Worm (Caenorhabditis elegans) whole organism, young adult: Measurements from ENCODE around the gene cest-2.3.

Experiments used
- B0261.1 ChIP-seq: sonication (generic microtip); optimal IDR thresholded peaks from 2 replicates; lab custom pipeline; 2016; ENCODE audit warnings: mild to moderate bottlenecking, missing genetic modification characterization, moderate library complexity, missing compliant biosample characterization
- C17E4.6 ChIP-seq: fragments of 200-800 bp; sonication (Bioruptor generic); IDR thresholded peaks from 2 replicates; pipeline ENCODE4 v1.3.6; 2022; ENCODE audit warnings: missing genetic modification reagents, missing genetic modification characterization, missing compliant biosample characterization
- D2030.7 ChIP-seq: fragments of 200-800 bp; sonication (Bioruptor generic); IDR thresholded peaks from 2 replicates; pipeline ENCODE4 v1.3.6; 2022; ENCODE audit warnings: missing genetic modification reagents, missing genetic modification characterization, missing compliant biosample characterization
- F10E7.11 ChIP-seq: sonication (generic microtip); optimal IDR thresholded peaks from 2 replicates; lab custom pipeline; 2017; ENCODE audit warnings: mild to moderate bottlenecking, missing genetic modification characterization, moderate library complexity, missing compliant biosample characterization
- F33H1.4 ChIP-seq: fragments of 200-800 bp; sonication (Bioruptor generic); IDR thresholded peaks from 2 replicates; pipeline ENCODE4 v1.3.6; 2022; ENCODE audit warnings: missing genetic modification reagents, missing genetic modification characterization, missing compliant biosample characterization
- F52B5.7 ChIP-seq: sonication (generic microtip); optimal IDR thresholded peaks from 2 replicates; lab custom pipeline; 2016; ENCODE audit warnings: mild to moderate bottlenecking, missing genetic modification characterization, missing compliant biosample characterization
- K11D2.4 ChIP-seq: fragments of 200-800 bp; sonication (Bioruptor generic); IDR thresholded peaks from 2 replicates; pipeline ENCODE4 v1.3.6; 2022; ENCODE audit warnings: missing genetic modification reagents, missing genetic modification characterization, missing compliant biosample characterization
- Y56A3A.18 ChIP-seq: fragments of 200-800 bp; sonication (Bioruptor generic); IDR thresholded peaks from 2 replicates; pipeline ENCODE4 v1.3.6; 2022; ENCODE audit warnings: missing genetic modification reagents, missing genetic modification characterization, missing compliant biosample characterization
- Y67H2A.10 ChIP-seq: fragments of 200-800 bp; sonication (Bioruptor generic); conservative IDR thresholded peaks from 2 replicates; pipeline ENCODE4 v1.3.6; 2022; ENCODE audit warnings: missing genetic modification reagents, missing genetic modification characterization, missing compliant biosample characterization
- Y95B8A.8 ChIP-seq: fragments of 200-800 bp; sonication (Bioruptor generic); IDR thresholded peaks from 2 replicates; pipeline ENCODE4 v1.3.6; 2022; ENCODE audit warnings: missing genetic modification reagents, missing genetic modification characterization, missing compliant biosample characterization
- akir-1 ChIP-seq: fragments of 200-800 bp; sonication (Bioruptor generic); optimal IDR thresholded peaks from 2 replicates; lab custom pipeline; 2018; ENCODE audit warnings: mild to moderate bottlenecking, missing genetic modification characterization, moderate library complexity, missing compliant biosample characterization
- ama-1 ChIP-seq, 3 experiments: fragments of 150-350 bp in 1 of 3; sonication (generic microtip) in 2 of 3; optimal IDR thresholded peaks; 2 replicates each; lab custom pipeline; 2014 to 2018; ENCODE audit warnings: missing biosample characterization in 2 of 3, missing genetic modification characterization in 2 of 3, missing genetic modification reagents in 2 of 3
- aptf-2 ChIP-seq: fragments of 200-800 bp; sonication (Bioruptor generic); conservative IDR thresholded peaks from 2 replicates; pipeline ENCODE4 v1.3.6; 2022; ENCODE audit warnings: missing genetic modification reagents, missing genetic modification characterization, missing compliant biosample characterization
- aptf-3 ChIP-seq: fragments of 200-800 bp; sonication (Bioruptor generic); IDR thresholded peaks from 2 replicates; pipeline ENCODE4 v1.3.6; 2022; ENCODE audit warnings: missing genetic modification characterization, missing compliant biosample characterization
- atf-7 ChIP-seq: sonication (generic microtip); optimal IDR thresholded peaks from 2 replicates; lab custom pipeline; 2017; ENCODE audit warnings: mild to moderate bottlenecking, missing genetic modification characterization, missing compliant biosample characterization
- athp-1 ChIP-seq: sonication (generic microtip); optimal IDR thresholded peaks from 2 replicates; lab custom pipeline; 2017; ENCODE audit warnings: mild to moderate bottlenecking, missing genetic modification characterization, missing compliant biosample characterization
- bed-1 ChIP-seq: fragments of 200-800 bp; sonication (Bioruptor generic); IDR thresholded peaks from 2 replicates; pipeline ENCODE4 v1.3.6; 2022; ENCODE audit warnings: missing genetic modification reagents, missing genetic modification characterization, missing compliant biosample characterization
- ccch-3 ChIP-seq: fragments of 200-800 bp; sonication (Bioruptor generic); optimal IDR thresholded peaks from 2 replicates; lab custom pipeline; 2018; ENCODE audit warnings: mild to moderate bottlenecking, missing genetic modification characterization, missing compliant biosample characterization
- ceh-27 ChIP-seq: fragments of 200-800 bp; sonication (Bioruptor generic); optimal IDR thresholded peaks from 2 replicates; lab custom pipeline; 2018; ENCODE audit warnings: mild to moderate bottlenecking, missing genetic modification characterization, moderate library complexity, missing compliant biosample characterization
- ceh-79 ChIP-seq: sonication (generic microtip); optimal IDR thresholded peaks from 2 replicates; lab custom pipeline; 2017; ENCODE audit warnings: mild to moderate bottlenecking, missing genetic modification characterization, missing compliant biosample characterization
- chd-7 ChIP-seq: sonication (generic microtip); optimal IDR thresholded peaks from 2 replicates; lab custom pipeline; 2016; ENCODE audit warnings: mild to moderate bottlenecking, missing genetic modification characterization, moderate library complexity, missing compliant biosample characterization
- efl-1 ChIP-seq: fragments of 150-350 bp; optimal IDR thresholded peaks from 2 replicates; lab custom pipeline; 2014; ENCODE audit warnings: missing biosample characterization, missing genetic modification reagents, missing genetic modification characterization
- egl-44 ChIP-seq: fragments of 200-800 bp; sonication (Bioruptor generic); IDR thresholded peaks from 2 replicates; pipeline ENCODE4 v1.3.6; 2022; ENCODE audit warnings: missing genetic modification reagents, missing genetic modification characterization, missing compliant biosample characterization
- egrh-3 ChIP-seq: fragments of 200-800 bp; sonication (Bioruptor generic); IDR thresholded peaks from 2 replicates; pipeline ENCODE4 v1.3.6; 2022; ENCODE audit warnings: missing genetic modification reagents, missing genetic modification characterization, missing compliant biosample characterization
- ekl-4 ChIP-seq: fragments of 200-800 bp; sonication (Bioruptor generic); IDR thresholded peaks from 2 replicates; pipeline ENCODE4 v1.3.6; 2022; ENCODE audit warnings: missing genetic modification reagents, missing genetic modification characterization, missing compliant biosample characterization
- gei-17 ChIP-seq: fragments of 200-800 bp; sonication (Bioruptor generic); optimal IDR thresholded peaks from 2 replicates; lab custom pipeline; 2018; ENCODE audit warnings: mild to moderate bottlenecking, missing genetic modification characterization, missing compliant biosample characterization
- hlh-12 ChIP-seq: sonication (generic microtip); optimal IDR thresholded peaks from 2 replicates; lab custom pipeline; 2016; ENCODE audit warnings: missing genetic modification characterization, missing compliant biosample characterization
- hmg-20 ChIP-seq: fragments of 200-800 bp; sonication (Bioruptor generic); IDR thresholded peaks from 2 replicates; pipeline ENCODE4 v1.3.6; 2022; ENCODE audit warnings: missing genetic modification reagents, missing genetic modification characterization, missing compliant biosample characterization
- lag-1 ChIP-seq: fragments of 200-800 bp; sonication (Bioruptor generic); IDR thresholded peaks from 2 replicates; pipeline ENCODE4 v1.3.6; 2022; ENCODE audit warnings: missing genetic modification reagents, missing genetic modification characterization, missing compliant biosample characterization
- let-526 ChIP-seq: fragments of 200-800 bp; sonication (Bioruptor generic); IDR thresholded peaks from 2 replicates; pipeline ENCODE4 v1.3.6; 2022; ENCODE audit warnings: missing genetic modification reagents, missing genetic modification characterization, missing compliant biosample characterization
- lin-35 ChIP-seq, 3 experiments: fragments of 150-350 bp in 2 of 3; sonication (generic microtip) in 1 of 3; optimal IDR thresholded peaks; 2 replicates each; lab custom pipeline; 2014 to 2018; ENCODE audit warnings: missing biosample characterization in 3 of 3, missing genetic modification characterization in 3 of 3, missing genetic modification reagents in 3 of 3
- madf-6 ChIP-seq: fragments of 200-800 bp; sonication (Bioruptor generic); IDR thresholded peaks from 2 replicates; pipeline ENCODE4 v1.3.6; 2022; ENCODE audit warnings: missing genetic modification reagents, missing genetic modification characterization, missing compliant biosample characterization
- madf-8 ChIP-seq: fragments of 200-800 bp; sonication (Bioruptor generic); conservative IDR thresholded peaks from 2 replicates; pipeline ENCODE4 v1.3.6; 2022; ENCODE audit warnings: missing genetic modification reagents, missing genetic modification characterization, missing compliant biosample characterization
- mes-4 ChIP-seq: sonication (generic microtip); optimal IDR thresholded peaks from 2 replicates; lab custom pipeline; 2016; ENCODE audit warnings: missing genotype, missing genetic modification characterization, missing compliant biosample characterization
- nfya-1 ChIP-seq: sonication (generic microtip); optimal IDR thresholded peaks from 2 replicates; lab custom pipeline; 2017; ENCODE audit warnings: antibody characterized with exemption, missing compliant biosample characterization, missing genetic modification characterization, borderline replicate concordance; ENCODE audit not compliant: insufficient read depth
- nfyb-1 ChIP-seq: fragments of 200-800 bp; sonication (Bioruptor generic); IDR thresholded peaks from 2 replicates; pipeline ENCODE4 v1.3.6; 2022; ENCODE audit warnings: missing genetic modification reagents, missing genetic modification characterization, missing compliant biosample characterization
- nhr-27 ChIP-seq: fragments of 200-800 bp; sonication (Bioruptor generic); optimal IDR thresholded peaks from 2 replicates; lab custom pipeline; 2018; ENCODE audit warnings: mild to moderate bottlenecking, missing genetic modification characterization, moderate library complexity, missing compliant biosample characterization
- rec-8 ChIP-seq, 2 experiments: sonication (generic microtip); optimal IDR thresholded peaks; 2 replicates each; lab custom pipeline; 2016; ENCODE audit warnings: mild to moderate bottlenecking in 2 of 2, missing genetic modification characterization in 2 of 2, missing genetic modification reagents in 2 of 2, missing genotype in 2 of 2, missing biosample characterization in 1 of 2, missing compliant biosample characterization in 1 of 2, moderate library complexity in 1 of 2
- sea-2 ChIP-seq: fragments of 200-800 bp; sonication (Bioruptor generic); IDR thresholded peaks from 2 replicates; pipeline ENCODE4 v1.3.6; 2022; ENCODE audit warnings: missing genetic modification characterization, missing compliant biosample characterization
- snpc-1.1 ChIP-seq: sonication (generic microtip); optimal IDR thresholded peaks from 2 replicates; lab custom pipeline; 2017; ENCODE audit warnings: missing genetic modification characterization, mild to moderate bottlenecking, missing compliant biosample characterization, antibody characterized with exemption, moderate library complexity, missing genotype, missing genetic modification reagents; ENCODE audit not compliant: insufficient read depth
- snpc-1.3 ChIP-seq: sonication (generic microtip); optimal IDR thresholded peaks from 2 replicates; lab custom pipeline; 2017; ENCODE audit warnings: missing genetic modification characterization, mild to moderate bottlenecking, missing compliant biosample characterization, antibody characterized with exemption, moderate library complexity, missing genotype, missing genetic modification reagents; ENCODE audit not compliant: insufficient read depth
- somi-1 ChIP-seq: fragments of 200-800 bp; sonication (Bioruptor generic); optimal IDR thresholded peaks from 2 replicates; lab custom pipeline; 2018; ENCODE audit warnings: mild to moderate bottlenecking, missing genetic modification characterization, missing compliant biosample characterization
- sptf-2 ChIP-seq: fragments of 200-800 bp; sonication (Bioruptor generic); optimal IDR thresholded peaks from 2 replicates; lab custom pipeline; 2018; ENCODE audit warnings: mild to moderate bottlenecking, missing genetic modification characterization, missing compliant biosample characterization
- tbp1 ChIP-seq: fragments of 200-800 bp; sonication (Bioruptor generic); optimal IDR thresholded peaks from 2 replicates; lab custom pipeline; 2018; ENCODE audit warnings: mild to moderate bottlenecking, missing genetic modification characterization, missing compliant biosample characterization
- unc-62 ChIP-seq: fragments of 150-350 bp; optimal IDR thresholded peaks from 2 replicates; lab custom pipeline; 2014; ENCODE audit warnings: missing biosample characterization, missing genetic modification reagents, missing genetic modification characterization
- zfh-2 ChIP-seq: fragments of 200-800 bp; sonication (Bioruptor generic); conservative IDR thresholded peaks from 2 replicates; pipeline ENCODE4 v1.3.6; 2022; ENCODE audit warnings: missing genetic modification reagents, missing genetic modification characterization, missing compliant biosample characterization
- zim-3 ChIP-seq: sonication (generic microtip); optimal IDR thresholded peaks from 2 replicates; lab custom pipeline; 2017; ENCODE audit warnings: mild to moderate bottlenecking, missing genetic modification characterization, moderate library complexity, missing compliant biosample characterization
- ztf-26 ChIP-seq: sonication (generic microtip); optimal IDR thresholded peaks from 2 replicates; lab custom pipeline; 2017; ENCODE audit warnings: missing genetic modification characterization, missing compliant biosample characterization
- ztf-6 ChIP-seq: fragments of 200-800 bp; sonication (Bioruptor generic); IDR thresholded peaks from 2 replicates; pipeline ENCODE4 v1.3.6; 2022; ENCODE audit warnings: missing genetic modification reagents, missing genetic modification characterization, missing compliant biosample characterization

Gene cest-2.3

DNA sequence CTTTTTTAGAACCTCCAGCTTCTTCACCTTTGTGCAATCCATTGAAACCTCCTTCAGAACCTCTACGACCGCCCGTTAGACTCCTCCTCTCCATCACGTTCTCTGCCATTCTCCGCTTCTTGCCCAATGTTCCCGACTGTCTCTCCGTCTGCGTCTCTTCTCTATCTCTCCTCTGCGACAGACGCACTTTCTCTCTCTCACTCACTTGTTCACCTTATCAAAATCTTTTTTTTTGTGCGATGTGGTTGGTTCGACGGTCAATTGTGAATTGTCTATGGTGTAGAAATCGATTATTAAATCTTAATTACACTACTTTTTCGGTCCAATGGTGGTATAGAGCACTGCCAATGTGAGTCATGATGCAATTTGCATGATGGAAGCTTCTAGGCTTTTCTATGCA, 10.7 kb upstream of the cest-2.3 start, which contains the start of gene atfs-1 (continued):
- TF ChIP-seq aptf-2 (GFP tag; lab: Robert Waterston, UW) = no peak
- TF ChIP-seq nfyb-1 (GFP tag; lab: Robert Waterston, UW) = no peak
- no peak for TF ChIP-seq ccch-3
- TF ChIP-seq lag-1 = no peak
- no peak for TF ChIP-seq snpc-1.3
- TF ChIP-seq hmg-20 (GFP tag; lab: Robert Waterston, UW) = no peak
- no peak for TF ChIP-seq ceh-79 (tag; lab: Kevin White, UChicago)
- no peak for TF ChIP-seq sea-2 (GFP tag; lab: Robert Waterston, UW)
- TF ChIP-seq rec-8 (tag; optimal IDR thresholded peaks at IDR 0.05; lab: Kevin White, UChicago) = no peak
- no peak for TF ChIP-seq nhr-27 (tag; lab: Kevin White, UChicago)
- TF ChIP-seq Y95B8A.8 (GFP tag; lab: Robert Waterston, UW) = no peak
- TF ChIP-seq akir-1 = no peak
- no peak for TF ChIP-seq let-526 (GFP tag; lab: Robert Waterston, UW)
- TF ChIP-seq zim-3 (tag; lab: Kevin White, UChicago) = no peak
- no peak for TF ChIP-seq nfya-1 (tag; lab: Kevin White, UChicago)
- TF ChIP-seq ceh-27 (GFP tag; lab: Kevin White, UChicago) = peak; percentile 42
- peak; percentile 3 for TF ChIP-seq ztf-26 (tag; lab: Kevin White, UChicago)
- no peak for TF ChIP-seq gei-17 (GFP tag; lab: Kevin White, UChicago)
- TF ChIP-seq ztf-6 = no peak
- TF ChIP-seq B0261.1 = no peak
- no peak for TF ChIP-seq somi-1 (GFP tag; lab: Kevin White, UChicago)
- no peak for TF ChIP-seq zfh-2
- no peak for TF ChIP-seq sptf-2
- no peak for TF ChIP-seq aptf-3 (GFP tag; lab: Robert Waterston, UW)
- peak; percentile 71; the same call in 1 of the 2 replicates for TF ChIP-seq ekl-4 (GFP tag; lab: Robert Waterston, UW)
- no peak for TF ChIP-seq tbp1 (GFP tag; lab: Kevin White, UChicago)
- no peak for TF ChIP-seq madf-6 (GFP tag; lab: Robert Waterston, UW)
- TF ChIP-seq bed-1 = no peak
- no peak for TF ChIP-seq madf-8 (GFP tag; lab: Robert Waterston, UW)
- 0 out of 2 replicates have a peak, but pooled peaks have one; percentile 35 for TF ChIP-seq egl-44 (GFP tag; lab: Robert Waterston, UW)
- TF ChIP-seq F33H1.4 (GFP tag; lab: Robert Waterston, UW) = no peak
- TF ChIP-seq ama-1 (optimal IDR thresholded peaks at IDR 0.05; lab: Kevin White, UChicago) = peak; percentile 81
- no peak for TF ChIP-seq ama-1 (GFP tag; optimal IDR thresholded peaks at IDR 0.05; lab: Kevin White, UChicago)
- no peak for TF ChIP-seq athp-1
- TF ChIP-seq Y56A3A.18 = no peak
- TF ChIP-seq snpc-1.1 (tag; lab: Kevin White, UChicago) = no peak
- no peak for TF ChIP-seq F10E7.11 (tag; lab: Kevin White, UChicago)
- TF ChIP-seq efl-1 (GFP tag; lab: Kevin White, UChicago) = no peak
- no peak for TF ChIP-seq atf-7 (tag; lab: Kevin White, UChicago)
- TF ChIP-seq mes-4 = no peak
- TF ChIP-seq K11D2.4 (GFP tag; lab: Robert Waterston, UW) = no peak
- TF ChIP-seq hlh-12 (tag; lab: Kevin White, UChicago) = no peak
- no peak for TF ChIP-seq Y67H2A.10 (GFP tag; lab: Robert Waterston, UW)
- no peak for TF ChIP-seq unc-62 (GFP tag; lab: Kevin White, UChicago)
- peak in 1 of 3 experiments; percentile 1 for TF ChIP-seq lin-35 (GFP tag; optimal IDR thresholded peaks at IDR 0.05; lab: Kevin White, UChicago)
- TF ChIP-seq egrh-3 (GFP tag; lab: Robert Waterston, UW) = peak; percentile 41; the same call in 1 of the 2 replicates
- peak; percentile 28 for TF ChIP-seq chd-7 (tag; lab: Kevin White, UChicago)
- no peak for TF ChIP-seq D2030.7 (GFP tag; lab: Robert Waterston, UW)
- no peak for TF ChIP-seq F52B5.7 (tag; lab: Kevin White, UChicago)
- TF ChIP-seq C17E4.6 (GFP tag; lab: Robert Waterston, UW) = no peak
